Worm (Caenorhabditis elegans) whole organism, late embryonic: ENCODE measurements around the gene pqn-89.

Experiments used
- C08G9.2 ChIP-seq: sonication (generic microtip); optimal IDR thresholded peaks from 2 replicates; lab custom pipeline; 2016; ENCODE audit warnings: mild to moderate bottlenecking, missing genetic modification characterization, moderate library complexity, missing compliant biosample characterization
- C38D4.7 ChIP-seq: fragments of 200-800 bp; sonication (Bioruptor generic); optimal IDR thresholded peaks from 2 replicates; lab custom pipeline; 2018; ENCODE audit warnings: mild to moderate bottlenecking, missing genetic modification characterization, moderate library complexity, missing compliant biosample characterization
- K09A11.1 ChIP-seq: sonication (generic microtip); optimal IDR thresholded peaks from 2 replicates; lab custom pipeline; 2017; ENCODE audit warnings: antibody characterized with exemption, mild to moderate bottlenecking, missing genetic modification characterization, missing compliant biosample characterization; ENCODE audit not compliant: insufficient read depth
- T23F11.4 ChIP-seq: fragments of 200-800 bp; sonication (Bioruptor generic); optimal IDR thresholded peaks from 2 replicates; lab custom pipeline; 2018; ENCODE audit warnings: mild to moderate bottlenecking, missing genetic modification characterization, missing compliant biosample characterization
- ahr-1 ChIP-seq: sonication (generic microtip); optimal IDR thresholded peaks from 2 replicates; lab custom pipeline; 2016; ENCODE audit warnings: missing genetic modification characterization, missing compliant biosample characterization
- ceh-14 ChIP-seq: sonication (generic microtip); optimal IDR thresholded peaks from 2 replicates; lab custom pipeline; 2016; ENCODE audit warnings: missing genotype, missing genetic modification characterization, missing compliant biosample characterization
- ceh-18 ChIP-seq: sonication (generic microtip); optimal IDR thresholded peaks from 2 replicates; lab custom pipeline; 2016; ENCODE audit warnings: missing genetic modification characterization, missing compliant biosample characterization
- ceh-2 ChIP-seq: sonication (generic microtip); optimal IDR thresholded peaks from 2 replicates; lab custom pipeline; 2016; ENCODE audit warnings: missing genotype, missing genetic modification characterization, missing compliant biosample characterization
- ceh-31 ChIP-seq: sonication (generic microtip); optimal IDR thresholded peaks from 2 replicates; lab custom pipeline; 2016; ENCODE audit warnings: missing genetic modification characterization, missing compliant biosample characterization
- ceh-48 ChIP-seq: sonication (generic microtip); optimal IDR thresholded peaks from 2 replicates; lab custom pipeline; 2016; ENCODE audit warnings: missing genetic modification characterization, inconsistent platforms, missing compliant biosample characterization
- dve-1 ChIP-seq: sonication (generic microtip); optimal IDR thresholded peaks from 2 replicates; lab custom pipeline; 2017; ENCODE audit warnings: antibody characterized with exemption, mild to moderate bottlenecking, missing genetic modification characterization, missing compliant biosample characterization
- elt-2 ChIP-seq: sonication (generic microtip); optimal IDR thresholded peaks from 2 replicates; lab custom pipeline; 2016; ENCODE audit warnings: missing genetic modification reagents, missing genetic modification characterization, missing compliant biosample characterization
- elt-4 ChIP-seq: sonication (generic microtip); optimal IDR thresholded peaks from 2 replicates; lab custom pipeline; 2016; ENCODE audit warnings: missing genetic modification characterization, missing compliant biosample characterization
- ets-4 ChIP-seq: sonication (generic microtip); optimal IDR thresholded peaks from 2 replicates; lab custom pipeline; 2016; ENCODE audit warnings: missing genetic modification characterization, missing compliant biosample characterization
- fax-1 ChIP-seq: sonication (generic microtip); optimal IDR thresholded peaks from 2 replicates; lab custom pipeline; 2016; ENCODE audit warnings: missing genotype, missing genetic modification characterization, missing compliant biosample characterization
- fkh-10 ChIP-seq: fragments of 150-350 bp; optimal IDR thresholded peaks from 2 replicates; lab custom pipeline; 2014; ENCODE audit warnings: missing biosample characterization, missing genetic modification reagents, missing genetic modification characterization
- fkh-6 ChIP-seq: sonication (generic microtip); optimal IDR thresholded peaks from 2 replicates; lab custom pipeline; 2016; ENCODE audit warnings: missing genetic modification characterization, missing compliant biosample characterization
- hlh-13 ChIP-seq: fragments of 200-800 bp; sonication (Bioruptor generic); optimal IDR thresholded peaks from 2 replicates; lab custom pipeline; 2018; ENCODE audit warnings: mild to moderate bottlenecking, missing genetic modification characterization, missing compliant biosample characterization
- hlh-30 ChIP-seq: sonication (generic microtip); optimal IDR thresholded peaks from 2 replicates; lab custom pipeline; 2017; ENCODE audit warnings: antibody characterized with exemption, missing genetic modification characterization, missing compliant biosample characterization; ENCODE audit not compliant: insufficient read depth
- hlh-8 ChIP-seq: sonication (generic microtip); optimal IDR thresholded peaks from 2 replicates; lab custom pipeline; 2016; ENCODE audit warnings: missing genotype, missing genetic modification characterization, missing compliant biosample characterization
- lim-6 ChIP-seq: sonication (generic microtip); optimal IDR thresholded peaks from 2 replicates; lab custom pipeline; 2016; ENCODE audit warnings: missing genetic modification characterization, missing compliant biosample characterization
- lin-11 ChIP-seq: fragments of 200-800 bp; sonication (Bioruptor generic); optimal IDR thresholded peaks from 2 replicates; lab custom pipeline; 2018; ENCODE audit warnings: mild to moderate bottlenecking, missing genetic modification characterization, missing compliant biosample characterization
- madf-2 ChIP-seq: sonication (generic microtip); optimal IDR thresholded peaks from 2 replicates; lab custom pipeline; 2017; ENCODE audit warnings: missing genetic modification characterization, missing compliant biosample characterization
- mec-3 ChIP-seq: sonication (generic microtip); optimal IDR thresholded peaks from 2 replicates; lab custom pipeline; 2016; ENCODE audit warnings: borderline replicate concordance, missing genetic modification characterization, missing compliant biosample characterization
- nfya-1 ChIP-seq: sonication (generic microtip); optimal IDR thresholded peaks from 2 replicates; lab custom pipeline; 2017; ENCODE audit warnings: missing genetic modification characterization, mild to moderate bottlenecking, missing compliant biosample characterization, antibody characterized with exemption, moderate library complexity
- nhr-232 ChIP-seq: sonication (generic microtip); optimal IDR thresholded peaks from 2 replicates; lab custom pipeline; 2016; ENCODE audit warnings: missing genetic modification characterization, missing compliant biosample characterization
- odd-2 ChIP-seq: sonication (generic microtip); optimal IDR thresholded peaks from 2 replicates; lab custom pipeline; 2017; ENCODE audit warnings: antibody characterized with exemption, mild to moderate bottlenecking, missing genetic modification characterization, missing compliant biosample characterization
- pag-3 ChIP-seq: sonication (generic microtip); optimal IDR thresholded peaks from 2 replicates; lab custom pipeline; 2016; ENCODE audit warnings: missing compliant biosample characterization, missing genetic modification characterization, borderline replicate concordance
- pha-2 ChIP-seq: sonication (generic microtip); optimal IDR thresholded peaks from 2 replicates; lab custom pipeline; 2017; ENCODE audit warnings: mild to moderate bottlenecking, missing genetic modification characterization, missing compliant biosample characterization
- pqm-1 ChIP-seq: sonication (generic microtip); optimal IDR thresholded peaks from 2 replicates; lab custom pipeline; 2016; ENCODE audit warnings: missing genetic modification characterization, missing compliant biosample characterization
- ref-2 ChIP-seq: sonication (generic microtip); optimal IDR thresholded peaks from 2 replicates; lab custom pipeline; 2016; ENCODE audit warnings: missing genetic modification characterization, missing compliant biosample characterization
- rnt-1 ChIP-seq: sonication (generic microtip); optimal IDR thresholded peaks from 2 replicates; lab custom pipeline; 2016; ENCODE audit warnings: missing genetic modification characterization, missing compliant biosample characterization
- sox-2 ChIP-seq: fragments of 200-800 bp; sonication (Bioruptor generic); IDR thresholded peaks from 2 replicates; pipeline ENCODE4 v1.3.6; 2022; ENCODE audit warnings: missing genetic modification reagents, missing genetic modification characterization, missing compliant biosample characterization
- syd-9 ChIP-seq: sonication (generic microtip); optimal IDR thresholded peaks from 2 replicates; lab custom pipeline; 2016; ENCODE audit warnings: mild to moderate bottlenecking, missing genetic modification characterization, moderate library complexity, missing compliant biosample characterization
- tbx-7 ChIP-seq: sonication (generic microtip); optimal IDR thresholded peaks from 2 replicates; lab custom pipeline; 2016; ENCODE audit warnings: missing genotype, missing genetic modification characterization, missing compliant biosample characterization
- unc-42 ChIP-seq: sonication (generic microtip); optimal IDR thresholded peaks from 2 replicates; lab custom pipeline; 2016; ENCODE audit warnings: missing genotype, missing genetic modification characterization, missing compliant biosample characterization
- unc-55 ChIP-seq: sonication (generic microtip); optimal IDR thresholded peaks from 2 replicates; lab custom pipeline; 2017; ENCODE audit warnings: missing biosample characterization, missing genetic modification reagents, missing genetic modification characterization

Gene pqn-89

DNA sequence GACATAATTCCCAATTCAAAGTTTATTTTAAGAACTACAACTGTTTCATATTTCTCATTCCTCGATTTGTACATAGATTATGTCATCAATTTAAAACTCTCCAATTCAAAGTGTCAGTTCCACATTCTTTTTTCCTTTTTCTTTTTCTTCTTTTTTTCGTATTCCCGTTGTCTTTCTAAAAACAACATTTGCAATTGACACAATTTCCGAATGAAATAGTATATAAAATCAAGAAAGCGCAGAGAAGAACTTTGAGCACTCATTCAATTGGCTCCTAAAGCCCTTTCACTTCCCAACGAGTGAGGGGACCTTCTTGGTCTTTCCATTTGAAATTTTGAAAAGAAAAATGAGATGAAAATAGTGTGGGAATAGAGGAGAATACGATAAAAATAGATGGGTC is 40.9 kb downstream of the pqn-89 start:
- peak; percentile 27 for TF ChIP-seq unc-42 (tag; lab: Kevin White, UChicago)
- no peak for TF ChIP-seq dve-1 (tag; lab: Kevin White, UChicago)
- TF ChIP-seq, all 69 proteins: peak for 1

DNA sequence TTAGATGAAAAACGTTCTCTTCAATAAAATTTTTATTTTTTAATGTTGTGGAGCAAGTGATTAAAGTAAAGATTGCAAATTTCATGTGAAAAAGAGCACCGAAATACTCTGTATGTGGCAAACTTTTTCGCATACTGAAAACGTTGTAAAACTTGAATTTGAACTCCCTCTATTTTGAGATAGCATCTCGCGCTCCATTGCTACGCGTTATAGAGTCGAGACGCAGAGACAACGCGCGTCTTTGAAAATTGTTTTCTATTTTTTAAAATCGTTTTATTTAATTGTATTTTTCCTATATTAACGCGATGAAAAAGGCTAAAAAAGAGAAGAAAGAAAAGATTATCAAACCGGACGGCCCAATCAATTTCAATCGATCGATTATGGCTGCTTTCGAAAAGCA is 42.1 kb downstream of the pqn-89 start, which contains the start of gene fan-1:
Gene fan-1 (plus strand): TSS at position 78 of the 400 bp plus-strand sequence.
- no peak for TF ChIP-seq elt-4 (tag; lab: Kevin White, UChicago)
- TF ChIP-seq ets-4 (tag; lab: Kevin White, UChicago): peak; percentile 8
- TF ChIP-seq nfya-1 (tag; lab: Kevin White, UChicago): peak; percentile 26

DNA sequence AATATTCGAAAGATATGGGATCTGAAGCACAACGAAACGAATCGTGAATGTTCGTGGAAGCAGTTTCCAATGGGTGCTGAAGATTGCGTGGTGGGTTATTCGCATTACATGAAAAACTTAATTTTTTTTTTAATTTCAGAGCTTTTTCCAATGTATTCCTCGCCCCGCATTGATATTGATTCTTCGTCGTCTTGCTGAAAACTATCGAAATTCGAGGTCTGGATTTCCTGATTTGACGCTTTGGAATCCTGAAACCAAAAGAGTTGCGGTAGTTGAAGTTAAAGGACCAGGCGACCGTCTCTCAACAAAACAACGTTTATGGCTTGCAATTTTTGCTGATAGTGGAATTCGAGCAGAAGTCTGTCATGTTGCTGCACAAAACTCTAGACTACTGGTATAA is 45.5 kb downstream of the pqn-89 start:
- TF ChIP-seq ets-4 (tag; lab: Kevin White, UChicago) (no peak), nfya-1 (tag; lab: Kevin White, UChicago) (no peak), hlh-8 (tag; lab: Kevin White, UChicago) (no peak), ceh-14 (tag; lab: Kevin White, UChicago) (no peak), fkh-6 (tag; lab: Kevin White, UChicago) (no peak), tbx-7 (tag; lab: Kevin White, UChicago) (no peak), unc-55 (GFP tag; lab: Kevin White, UChicago) (no peak), sox-2 (GFP tag; lab: Robert Waterston, UW) (no peak), T23F11.4 (GFP tag; lab: Kevin White, UChicago) (no peak), lim-6 (tag; lab: Kevin White, UChicago) (no peak), pha-2 (no peak), lin-11 (tag; lab: Kevin White, UChicago) (no peak), syd-9 (tag; lab: Kevin White, UChicago) (no peak), rnt-1 (tag; lab: Kevin White, UChicago) (no peak), hlh-13 (GFP tag; lab: Kevin White, UChicago) (no peak), ceh-48 (no peak), ceh-18 (tag; lab: Kevin White, UChicago) (no peak), madf-2 (no peak), K09A11.1 (tag; lab: Kevin White, UChicago) (no peak)

DNA sequence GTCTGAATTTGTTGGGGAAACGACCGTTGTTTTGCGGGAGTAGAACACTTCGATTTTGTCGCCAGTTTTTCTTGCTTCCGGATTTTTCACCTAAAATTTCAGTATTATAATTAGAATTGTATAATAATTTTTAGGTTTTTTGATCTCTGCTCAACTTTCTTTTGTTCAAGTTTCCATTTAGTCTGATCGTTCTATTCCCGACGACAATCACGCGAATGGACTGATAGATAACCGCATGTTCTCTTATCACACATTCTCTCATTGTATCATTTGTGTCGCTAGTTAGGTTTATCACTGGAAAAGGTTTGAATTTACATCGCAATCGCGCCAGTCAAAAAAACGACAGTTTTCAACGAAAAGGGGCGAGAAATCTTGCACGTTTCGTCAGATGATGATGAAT is 48.3 kb downstream of the pqn-89 start:
- TF ChIP-seq ceh-48: no peak
- TF ChIP-seq rnt-1 (tag; lab: Kevin White, UChicago): no peak
- TF ChIP-seq elt-2: peak; percentile 86

DNA sequence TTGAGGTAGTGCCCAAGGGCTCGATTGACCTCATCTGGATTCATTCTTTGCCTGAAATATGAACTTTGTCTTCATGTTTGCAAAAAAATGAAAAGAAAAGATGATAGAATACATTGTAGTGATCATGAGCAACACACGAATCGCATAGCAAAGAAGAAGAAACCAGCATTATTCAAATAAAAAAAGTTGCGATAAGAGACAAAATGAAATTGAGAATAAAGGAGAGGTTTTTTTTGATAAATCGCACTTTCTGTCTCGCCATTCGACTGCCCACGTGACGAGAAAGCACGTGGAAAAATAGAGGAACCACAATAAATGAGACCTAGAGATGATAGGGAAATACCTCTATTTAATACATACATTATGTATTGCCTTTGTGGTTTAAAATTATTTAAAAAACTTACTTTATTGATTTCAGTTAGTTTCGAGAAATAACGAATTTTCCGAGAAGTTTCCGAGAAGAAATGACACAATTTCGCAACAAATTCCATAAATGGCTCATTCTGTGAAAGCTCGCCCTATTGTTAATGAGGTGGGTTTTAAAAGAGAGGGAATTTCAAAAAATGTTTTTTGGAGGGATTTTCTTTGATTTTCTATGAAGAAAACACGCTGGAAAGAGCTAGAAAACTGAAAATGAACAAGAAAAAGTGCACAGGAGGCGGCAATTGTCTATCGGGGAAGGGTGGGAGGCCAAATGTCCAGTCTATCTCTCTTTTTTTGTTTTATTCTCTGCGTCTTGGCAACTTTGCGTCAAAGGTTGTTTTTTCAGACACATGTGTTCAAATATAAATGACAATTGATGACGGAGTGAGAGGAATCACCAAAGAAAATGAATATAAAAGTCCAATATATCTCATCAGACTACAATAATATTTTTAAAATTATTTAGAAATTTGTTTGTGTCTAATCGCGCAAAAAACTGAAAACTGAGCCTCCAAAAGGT is 49.1 kb downstream of the pqn-89 start, which contains the start of gene paqr-1:
Gene paqr-1 (minus strand): TSS at position 51 of the 943 bp plus-strand sequence.
- TF ChIP-seq hlh-30 (tag; lab: Kevin White, UChicago): peak; percentile 50
- peak; percentile 21 for TF ChIP-seq ceh-31
- TF ChIP-seq C08G9.2 (tag; lab: Kevin White, UChicago): no peak
- TF ChIP-seq nfya-1 (tag; lab: Kevin White, UChicago): no peak
- peak; percentile 15 for TF ChIP-seq unc-42 (tag; lab: Kevin White, UChicago)

DNA sequence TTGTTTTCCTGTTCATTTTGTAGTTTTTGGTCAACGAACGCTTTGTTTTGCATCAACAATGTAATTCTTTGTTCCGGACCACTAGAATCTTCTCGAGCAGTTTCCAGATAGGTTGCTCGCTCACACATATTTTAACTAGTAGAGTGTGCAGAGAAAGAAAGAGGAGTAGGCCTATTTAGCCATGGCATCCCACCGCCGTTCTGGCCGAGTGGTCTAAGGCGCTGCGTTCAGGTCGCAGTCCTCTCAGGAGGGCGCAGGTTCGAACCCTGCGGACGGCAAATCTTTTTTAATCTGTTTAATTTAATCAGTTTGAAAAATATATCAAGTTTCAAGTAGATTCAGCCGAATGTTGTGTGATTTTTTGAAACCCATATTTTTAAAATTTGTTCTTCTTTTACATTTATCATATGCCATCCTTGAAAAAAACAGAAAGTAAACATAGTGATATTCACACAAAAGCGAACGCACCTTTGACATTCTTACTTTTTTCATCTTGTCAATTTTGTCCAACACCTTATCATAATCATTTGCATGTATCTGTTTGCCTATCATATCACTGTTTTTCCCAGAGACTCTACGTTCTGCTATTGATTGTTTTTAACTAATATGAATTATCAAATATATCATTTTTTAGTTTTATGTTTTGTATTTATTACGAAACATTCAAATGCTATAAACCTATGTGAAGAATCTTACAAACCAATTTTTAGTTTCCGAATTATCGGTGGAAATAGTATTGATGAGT is 50.3 kb downstream of the pqn-89 start, which contains the start of gene try-3:
Gene try-3 (plus strand): TSS at position 532 of the 745 bp plus-strand sequence.
- TF ChIP-seq odd-2 (tag; lab: Kevin White, UChicago): peak; percentile 25
- TF ChIP-seq ceh-2 (tag; lab: Kevin White, UChicago): no peak
- TF ChIP-seq C38D4.7 (GFP tag; lab: Kevin White, UChicago): peak; percentile 34
- TF ChIP-seq pag-3 (tag; lab: Kevin White, UChicago): no peak
- TF ChIP-seq nhr-232 (tag; lab: Kevin White, UChicago): peak; percentile 53
- TF ChIP-seq ref-2 (tag; lab: Kevin White, UChicago): peak; percentile 43
- TF ChIP-seq fax-1 (tag; lab: Kevin White, UChicago): peak; percentile 20
- no peak for TF ChIP-seq fkh-10 (GFP tag; lab: Kevin White, UChicago)
- TF ChIP-seq pqm-1: peak; percentile 26
- no peak for TF ChIP-seq ceh-48
- TF ChIP-seq ahr-1 (tag; lab: Kevin White, UChicago): peak; percentile 16
- no peak for TF ChIP-seq mec-3 (tag; lab: Kevin White, UChicago)
- TF ChIP-seq C08G9.2 (tag; lab: Kevin White, UChicago): peak; percentile 17
- TF ChIP-seq lin-11 (tag; lab: Kevin White, UChicago): peak; percentile 56
- no peak for TF ChIP-seq lim-6 (tag; lab: Kevin White, UChicago)
- TF ChIP-seq nfya-1 (tag; lab: Kevin White, UChicago): peak; percentile 58
- TF ChIP-seq hlh-13 (GFP tag; lab: Kevin White, UChicago): peak; percentile 16
- no peak for TF ChIP-seq unc-42 (tag; lab: Kevin White, UChicago)
